Worm (Caenorhabditis elegans) whole organism, L1 larva: ENCODE measurements around the gene egl-27.
A peak's percentile ranks its signal among the peaks of the same experiment; 100 is the strongest.

ENCODE experiments used
- C16A3.4 ChIP-seq: fragments of 150-350 bp; optimal IDR thresholded peaks from 2 replicates; lab custom pipeline; 2014; ENCODE audit warnings: missing biosample characterization, missing genetic modification characterization
- C34B4.2 ChIP-seq: sonication (generic microtip); optimal IDR thresholded peaks from 2 replicates; lab custom pipeline; 2017; ENCODE audit warnings: mild to moderate bottlenecking, missing genetic modification characterization, missing compliant biosample characterization
- F16B12.6 ChIP-seq: fragments of 150-350 bp; optimal IDR thresholded peaks from 2 replicates; lab custom pipeline; 2014; ENCODE audit warnings: missing biosample characterization, missing genetic modification characterization
- Y116A8C.19 ChIP-seq: sonication (generic microtip); optimal IDR thresholded peaks from 2 replicates; lab custom pipeline; 2016; ENCODE audit warnings: missing compliant biosample characterization, missing genetic modification characterization, borderline replicate concordance
- ama-1 ChIP-seq: fragments of 150-350 bp; optimal IDR thresholded peaks from 2 replicates; lab custom pipeline; 2014
- blmp-1 ChIP-seq: fragments of 150-350 bp; optimal IDR thresholded peaks from 2 replicates; lab custom pipeline; 2014; ENCODE audit warnings: missing biosample characterization, missing genetic modification characterization
- ceh-8 ChIP-seq: fragments of 200-800 bp; sonication (Bioruptor generic); optimal IDR thresholded peaks from 2 replicates; lab custom pipeline; 2018; ENCODE audit warnings: mild to moderate bottlenecking, missing genetic modification characterization, moderate library complexity, missing compliant biosample characterization
- ceh-88 ChIP-seq: fragments of 200-800 bp; sonication (Bioruptor generic); IDR thresholded peaks from 2 replicates; pipeline ENCODE4 v1.3.6; 2022; ENCODE audit warnings: missing genetic modification characterization, missing compliant biosample characterization
- ceh-90 ChIP-seq: sonication (generic microtip); optimal IDR thresholded peaks from 2 replicates; lab custom pipeline; 2016; ENCODE audit warnings: missing genetic modification characterization, missing compliant biosample characterization
- ces-1 ChIP-seq: fragments of 150-350 bp; optimal IDR thresholded peaks from 2 replicates; lab custom pipeline; 2014; ENCODE audit warnings: missing biosample characterization, missing genetic modification reagents, missing genetic modification characterization
- dpl-1 ChIP-seq, 3 experiments: fragments of 150-350 bp in 2 of 3; sonication (generic microtip) in 1 of 3; optimal IDR thresholded peaks; 2 replicates each; lab custom pipeline; 2014 to 2017; ENCODE audit warnings: missing biosample characterization in 3 of 3, missing genetic modification characterization in 3 of 3, missing genetic modification reagents in 3 of 3
- dsc-1 ChIP-seq: sonication (generic microtip); optimal IDR thresholded peaks from 2 replicates; lab custom pipeline; 2016; ENCODE audit warnings: mild to moderate bottlenecking, missing genetic modification characterization, missing compliant biosample characterization
- efl-1 ChIP-seq, 4 experiments: fragments of 150-350 bp; optimal IDR thresholded peaks in 3 of 4; peaks in 1 of 4; 1 replicate in 1 of 4; 2 replicates in 3 of 4; lab custom pipeline; 2014; ENCODE audit warnings: missing biosample characterization in 2 of 4, missing genetic modification characterization in 2 of 4, missing genetic modification reagents in 2 of 4
- elt-2 ChIP-seq: sonication (generic microtip); optimal IDR thresholded peaks from 2 replicates; lab custom pipeline; 2016; ENCODE audit warnings: missing genetic modification characterization, mild to moderate bottlenecking, inconsistent platforms, missing compliant biosample characterization, missing genetic modification reagents
- fkh-8 ChIP-seq: sonication (generic microtip); optimal IDR thresholded peaks from 2 replicates; lab custom pipeline; 2016; ENCODE audit warnings: mild to moderate bottlenecking, missing genetic modification characterization, missing compliant biosample characterization
- fos-1 ChIP-seq: fragments of 150-350 bp; optimal IDR thresholded peaks from 2 replicates; lab custom pipeline; 2014; ENCODE audit warnings: missing biosample characterization, missing genetic modification characterization
- grh-1 ChIP-seq: fragments of 200-800 bp; sonication (Bioruptor generic); IDR thresholded peaks from 2 replicates; pipeline ENCODE4 v1.3.6; 2022; ENCODE audit warnings: missing genetic modification reagents, missing genetic modification characterization, missing compliant biosample characterization
- hlh-4 ChIP-seq: sonication (generic microtip); optimal IDR thresholded peaks from 2 replicates; lab custom pipeline; 2016; ENCODE audit warnings: mild to moderate bottlenecking, missing genetic modification characterization, missing compliant biosample characterization
- irx-1 ChIP-seq: sonication (generic microtip); optimal IDR thresholded peaks from 2 replicates; lab custom pipeline; 2016; ENCODE audit warnings: missing genetic modification characterization, missing compliant biosample characterization
- isw-1 ChIP-seq: fragments of 200-800 bp; sonication (Bioruptor generic); IDR thresholded peaks from 2 replicates; pipeline ENCODE4 v1.3.6; 2022; ENCODE audit warnings: missing genetic modification characterization, missing compliant biosample characterization
- jun-1 ChIP-seq: fragments of 150-350 bp; optimal IDR thresholded peaks from 2 replicates; lab custom pipeline; 2014; ENCODE audit warnings: missing biosample characterization, missing genetic modification reagents, missing genetic modification characterization
- lin-13 ChIP-seq: fragments of 150-350 bp; optimal IDR thresholded peaks from 2 replicates; lab custom pipeline; 2014; ENCODE audit warnings: missing biosample characterization, missing genetic modification reagents, missing genetic modification characterization
- lin-35 ChIP-seq, 2 experiments: fragments of 150-350 bp; optimal IDR thresholded peaks; 2 replicates each; lab custom pipeline; 2014; ENCODE audit warnings: missing biosample characterization in 2 of 2, missing genetic modification characterization in 2 of 2, missing genetic modification reagents in 2 of 2
- lin-39 ChIP-seq: fragments of 150-350 bp; optimal IDR thresholded peaks from 2 replicates; lab custom pipeline; 2014; ENCODE audit warnings: missing biosample characterization, missing genetic modification reagents, missing genetic modification characterization
- lsy-2 ChIP-seq, 2 experiments: fragments of 150-350 bp; optimal IDR thresholded peaks; 2 replicates each; lab custom pipeline; 2014; ENCODE audit warnings: missing biosample characterization in 2 of 2, missing genetic modification characterization in 2 of 2
- mdl-1 ChIP-seq, 2 experiments: fragments of 150-350 bp; optimal IDR thresholded peaks; 2 replicates each; lab custom pipeline; 2014 to 2017; ENCODE audit warnings: missing biosample characterization in 2 of 2, missing genetic modification characterization in 2 of 2, inconsistent platforms in 1 of 2
- mep-1 ChIP-seq: fragments of 150-350 bp; optimal IDR thresholded peaks from 2 replicates; lab custom pipeline; 2014; ENCODE audit warnings: missing biosample characterization, missing genetic modification characterization
- nhr-12 ChIP-seq: sonication (generic microtip); optimal IDR thresholded peaks from 2 replicates; lab custom pipeline; 2017; ENCODE audit warnings: missing biosample characterization, missing genetic modification characterization
- nhr-20 ChIP-seq: sonication (generic microtip); optimal IDR thresholded peaks from 2 replicates; lab custom pipeline; 2016; ENCODE audit warnings: mild to moderate bottlenecking, missing genetic modification characterization, missing compliant biosample characterization
- nhr-237 ChIP-seq: fragments of 150-350 bp; optimal IDR thresholded peaks from 2 replicates; lab custom pipeline; 2014; ENCODE audit warnings: missing biosample characterization, missing genetic modification characterization
- nhr-28 ChIP-seq: fragments of 150-350 bp; optimal IDR thresholded peaks from 2 replicates; lab custom pipeline; 2014; ENCODE audit warnings: missing biosample characterization, missing genetic modification characterization
- nhr-47 ChIP-seq: sonication (generic microtip); optimal IDR thresholded peaks from 2 replicates; lab custom pipeline; 2016; ENCODE audit warnings: mild to moderate bottlenecking, missing genetic modification characterization, moderate library complexity, missing compliant biosample characterization
- nhr-71 ChIP-seq: sonication (generic microtip); optimal IDR thresholded peaks from 2 replicates; lab custom pipeline; 2016; ENCODE audit warnings: mild to moderate bottlenecking, missing genetic modification characterization, moderate library complexity, missing compliant biosample characterization
- nhr-84 ChIP-seq: sonication (generic microtip); optimal IDR thresholded peaks from 2 replicates; lab custom pipeline; 2017; ENCODE audit warnings: missing biosample characterization, missing genetic modification characterization
- nhr-85 ChIP-seq: sonication (generic microtip); peaks from one replicate; lab custom pipeline; 2016; ENCODE audit warnings: missing genetic modification characterization, inconsistent platforms, missing compliant biosample characterization
- pag-3 ChIP-seq: sonication (generic microtip); optimal IDR thresholded peaks from 2 replicates; lab custom pipeline; 2017; ENCODE audit warnings: missing genetic modification characterization, mild to moderate bottlenecking, missing compliant biosample characterization, antibody characterized with exemption, borderline replicate concordance; ENCODE audit not compliant: insufficient read depth
- pax-3 ChIP-seq: fragments of 200-800 bp; sonication (Bioruptor generic); optimal IDR thresholded peaks from 2 replicates; lab custom pipeline; 2018; ENCODE audit warnings: mild to moderate bottlenecking, missing genetic modification characterization, moderate library complexity, missing compliant biosample characterization
- pqm-1 ChIP-seq: sonication (generic microtip); optimal IDR thresholded peaks from 3 replicates; lab custom pipeline; 2017; ENCODE audit warnings: missing biosample characterization, missing genetic modification characterization
- skn-1 ChIP-seq: fragments of 150-350 bp; optimal IDR thresholded peaks from 2 replicates; lab custom pipeline; 2014; ENCODE audit warnings: missing biosample characterization, missing genetic modification characterization
- snu-23 ChIP-seq: sonication (generic microtip); optimal IDR thresholded peaks from 2 replicates; lab custom pipeline; 2016; ENCODE audit warnings: missing genetic modification characterization, missing compliant biosample characterization
- swsn-7 ChIP-seq: sonication (generic microtip); optimal IDR thresholded peaks from 2 replicates; lab custom pipeline; 2016; ENCODE audit warnings: missing genetic modification characterization, missing compliant biosample characterization
- tlp-1 ChIP-seq: fragments of 150-350 bp; optimal IDR thresholded peaks from 2 replicates; lab custom pipeline; 2014; ENCODE audit warnings: missing biosample characterization, missing genetic modification characterization
- unc-130 ChIP-seq: fragments of 150-350 bp; optimal IDR thresholded peaks from 2 replicates; lab custom pipeline; 2017; ENCODE audit warnings: missing biosample characterization, missing genetic modification characterization, inconsistent platforms
- unc-62 ChIP-seq: fragments of 150-350 bp; optimal IDR thresholded peaks from 2 replicates; lab custom pipeline; 2014; ENCODE audit warnings: missing biosample characterization, missing genetic modification reagents, missing genetic modification characterization
- unc-86 ChIP-seq: sonication (generic microtip); optimal IDR thresholded peaks from 2 replicates; lab custom pipeline; 2016; ENCODE audit warnings: missing genetic modification characterization, missing compliant biosample characterization
- vab-15 ChIP-seq: sonication (generic microtip); optimal IDR thresholded peaks from 2 replicates; lab custom pipeline; 2017; ENCODE audit warnings: missing genotype, mild to moderate bottlenecking, missing genetic modification characterization, missing compliant biosample characterization
- zag-1 ChIP-seq: fragments of 150-350 bp; optimal IDR thresholded peaks from 2 replicates; lab custom pipeline; 2014; ENCODE audit warnings: missing biosample characterization, missing genetic modification characterization
- zip-4 ChIP-seq: fragments of 200-800 bp; sonication (Bioruptor generic); optimal IDR thresholded peaks from 2 replicates; lab custom pipeline; 2018; ENCODE audit warnings: mild to moderate bottlenecking, missing genetic modification characterization, moderate library complexity, missing compliant biosample characterization
- ztf-11 ChIP-seq, 2 experiments: sonication (generic microtip); optimal IDR thresholded peaks; 2 replicates each; lab custom pipeline; 2016 to 2017; ENCODE audit warnings: missing genetic modification characterization in 2 of 2, missing biosample characterization in 1 of 2, missing compliant biosample characterization in 1 of 2
- ztf-4 ChIP-seq: fragments of 150-350 bp; optimal IDR thresholded peaks from 2 replicates; lab custom pipeline; 2014; ENCODE audit warnings: missing biosample characterization, missing genetic modification characterization

Gene egl-27

DNA sequence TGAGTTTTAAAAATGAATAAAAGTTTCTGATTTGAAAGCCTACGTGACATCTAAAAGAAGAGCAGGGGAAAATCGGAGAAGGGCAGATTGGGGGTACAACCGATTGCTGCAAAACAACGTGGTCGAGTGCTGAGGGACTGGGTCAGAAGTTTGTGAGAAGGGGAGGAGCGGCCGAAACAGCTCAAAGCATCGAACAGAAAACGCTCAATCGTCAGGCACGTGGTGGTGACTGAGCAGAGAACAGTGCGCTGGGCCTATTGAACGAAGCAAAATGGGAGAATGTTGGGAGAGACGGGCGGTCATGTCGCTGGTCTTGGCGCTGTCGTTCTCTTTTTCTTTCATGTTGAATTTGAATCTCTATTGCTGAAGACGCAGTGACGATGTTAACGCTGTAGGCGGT is 56.4 kb downstream of the egl-27 start (continued):
- TF ChIP-seq snu-23 (GFP tag; lab: Kevin White, UChicago) (peak; percentile 83), C34B4.2 (no peak), pax-3 (tag; lab: Kevin White, UChicago) (no peak), efl-1 (optimal IDR thresholded peaks at IDR 0.05; lab: Kevin White, UChicago) (peak; percentile 14 to 22), efl-1 (GFP tag; optimal IDR thresholded peaks at IDR 0.05 in 1 of 2; lab: Kevin White, UChicago) (peak in 1 of 2 experiments; percentile 94), nhr-71 (tag; lab: Kevin White, UChicago) (peak; percentile 78), dpl-1 (GFP tag; optimal IDR thresholded peaks at IDR 0.05; lab: Kevin White, UChicago) (peak in 2 of 3 experiments; percentile 15 to 38), tlp-1 (no peak), nhr-237 (tag; lab: Kevin White, UChicago) (no peak), nhr-85 (peak; percentile 87), blmp-1 (tag; lab: Kevin White, UChicago) (no peak), unc-86 (tag; lab: Kevin White, UChicago) (no peak)
- TF ChIP-seq, all 84 proteins: peak for 33

DNA sequence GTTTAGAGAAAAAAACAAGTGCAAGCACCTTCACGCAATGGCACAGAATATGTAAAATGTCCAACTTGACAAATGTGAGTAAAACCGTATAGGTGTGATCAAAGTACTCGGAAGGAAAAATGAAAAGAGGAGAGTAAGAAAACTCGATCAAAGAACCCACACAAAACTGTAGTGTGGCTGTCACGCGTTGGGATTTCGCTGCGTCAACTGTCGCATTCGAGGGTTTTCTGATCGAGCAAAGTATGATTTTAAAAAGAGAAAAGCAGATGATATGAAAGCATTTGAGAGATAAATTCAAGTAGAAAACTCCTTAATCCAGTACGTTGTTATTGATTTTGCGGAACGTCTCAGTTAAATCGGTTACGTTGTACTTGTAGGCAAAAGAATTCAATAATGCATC is 57.0 kb downstream of the egl-27 start:
- TF ChIP-seq fos-1 (tag; lab: Kevin White, UChicago), result no peak
- peak; percentile 64 for TF ChIP-seq skn-1 (tag; lab: Kevin White, UChicago)
- no peak for TF ChIP-seq ztf-11 (tag; optimal IDR thresholded peaks at IDR 0.05; lab: Kevin White, UChicago)
- TF ChIP-seq nhr-84 (tag; lab: Kevin White, UChicago), result no peak
- TF ChIP-seq unc-86 (tag; lab: Kevin White, UChicago), result no peak
- no peak for TF ChIP-seq vab-15 (tag; lab: Kevin White, UChicago)
- TF ChIP-seq ama-1 (lab: Kevin White, UChicago), result no peak
- TF ChIP-seq nhr-20, result peak; percentile 99
- TF ChIP-seq lin-35 (GFP tag; optimal IDR thresholded peaks at IDR 0.05; lab: Kevin White, UChicago), result peak; percentile 50 to 82
- TF ChIP-seq snu-23 (GFP tag; lab: Kevin White, UChicago), result peak; percentile 93
- peak; percentile 78 for TF ChIP-seq ztf-4 (tag; lab: Kevin White, UChicago)
- TF ChIP-seq nhr-12 (tag; lab: Kevin White, UChicago), result no peak
- peak; percentile 42 for TF ChIP-seq swsn-7 (tag; lab: Kevin White, UChicago)
- peak; percentile 63 for TF ChIP-seq mep-1
- TF ChIP-seq unc-130 (tag; lab: Kevin White, UChicago), result peak; percentile 91
- TF ChIP-seq irx-1, result no peak
- TF ChIP-seq dsc-1 (tag; lab: Kevin White, UChicago), result no peak
- TF ChIP-seq pag-3 (tag; lab: Kevin White, UChicago), result no peak
- no peak for TF ChIP-seq ceh-90 (tag; lab: Kevin White, UChicago)
- TF ChIP-seq elt-2, result peak; percentile 69
- no peak for TF ChIP-seq ces-1 (GFP tag; lab: Kevin White, UChicago)
- TF ChIP-seq unc-62, result no peak
- no peak for TF ChIP-seq jun-1
- no peak for TF ChIP-seq C34B4.2
- no peak for TF ChIP-seq zip-4
- no peak for TF ChIP-seq hlh-4 (tag; lab: Kevin White, UChicago)
- peak; percentile 96 for TF ChIP-seq nhr-71 (tag; lab: Kevin White, UChicago)
- no peak for TF ChIP-seq nhr-28
- TF ChIP-seq ceh-88 (GFP tag; lab: Robert Waterston, UW), result no peak
- no peak for TF ChIP-seq lin-39 (tag; lab: Kevin White, UChicago)
- TF ChIP-seq zag-1 (tag; lab: Kevin White, UChicago), result no peak
- peak; percentile 62 for TF ChIP-seq C16A3.4 (tag; lab: Kevin White, UChicago)
- TF ChIP-seq pqm-1 (tag; lab: Kevin White, UChicago), result no peak
- TF ChIP-seq grh-1 (GFP tag; lab: Robert Waterston, UW), result no peak
- peak; percentile 47 for TF ChIP-seq lin-13 (GFP tag; lab: Kevin White, UChicago)
- TF ChIP-seq fkh-8 (tag; lab: Kevin White, UChicago), result no peak
- TF ChIP-seq Y116A8C.19 (tag; lab: Kevin White, UChicago), result no peak
- peak in 1 of 2 experiments; percentile 36 for TF ChIP-seq efl-1 (optimal IDR thresholded peaks at IDR 0.05; lab: Kevin White, UChicago)
- TF ChIP-seq efl-1 (GFP tag; optimal IDR thresholded peaks at IDR 0.05 in 1 of 2; lab: Kevin White, UChicago), result peak; percentile 20 to 92
- TF ChIP-seq lsy-2 (tag; optimal IDR thresholded peaks at IDR 0.05; lab: Kevin White, UChicago), result peak; percentile 51 to 71
- TF ChIP-seq isw-1, result no peak
- TF ChIP-seq nhr-47 (tag; lab: Kevin White, UChicago), result peak; percentile 54
- TF ChIP-seq mdl-1 (tag; optimal IDR thresholded peaks at IDR 0.05; lab: Kevin White, UChicago), result peak in 1 of 2 experiments; percentile 91
- TF ChIP-seq F16B12.6 (tag; lab: Kevin White, UChicago), result no peak
- TF ChIP-seq ceh-8 (GFP tag; lab: Kevin White, UChicago), result no peak
